Fruit fly (Drosophila melanogaster) whole organism, wandering third instar larva: ENCODE measurements around the gene CG33543.
A peak's percentile ranks its signal among the peaks of the same experiment; 100 is the strongest.

ENCODE experiments used
- Abd-B ChIP-seq: fragments of >200 bp; optimal IDR thresholded peaks from 2 replicates; lab custom pipeline; 2017; ENCODE audit warnings: missing biosample characterization, missing genetic modification characterization
- CG32264 ChIP-seq: fragments of 200-800 bp; sonication (Bioruptor generic); optimal IDR thresholded peaks from 2 replicates; lab custom pipeline; 2016; ENCODE audit warnings: missing biosample characterization, missing genetic modification characterization
- CG9705 ChIP-seq: fragments of 200-800 bp; sonication (Bioruptor generic); optimal IDR thresholded peaks from 2 replicates; lab custom pipeline; 2018; ENCODE audit warnings: missing biosample characterization, mild to moderate bottlenecking, missing genetic modification characterization
- CrebA ChIP-seq: fragments of 200-800 bp; sonication (Bioruptor generic); optimal IDR thresholded peaks from 2 replicates; lab custom pipeline; 2016; ENCODE audit warnings: missing biosample characterization, mild to moderate bottlenecking, missing genetic modification characterization, borderline replicate concordance
- Dfd ChIP-seq: fragments of >200 bp; optimal IDR thresholded peaks from 2 replicates; lab custom pipeline; 2017; ENCODE audit warnings: missing biosample characterization, missing genetic modification characterization
- Dif ChIP-seq: fragments of 200-275, 200-300 bp; sonication (Bioruptor generic); optimal IDR thresholded peaks from 2 replicates; lab custom pipeline; 2018; ENCODE audit warnings: missing biosample characterization, missing genetic modification characterization; ENCODE audit not compliant: partially characterized antibody
- GATAd ChIP-seq: sonication (Bioruptor generic); optimal IDR thresholded peaks from 2 replicates; lab custom pipeline; 2016; ENCODE audit warnings: missing biosample characterization, missing genetic modification characterization
- HLH106 ChIP-seq: fragments of 200-800 bp; optimal IDR thresholded peaks from 3 replicates; lab custom pipeline; 2019; ENCODE audit warnings: missing biosample characterization, mild to moderate bottlenecking, missing genetic modification characterization, moderate library complexity
- Hnf4 ChIP-seq: fragments of 200-800 bp; sonication (Bioruptor generic); optimal IDR thresholded peaks from 2 replicates; lab custom pipeline; 2016; ENCODE audit warnings: missing biosample characterization, mild to moderate bottlenecking, missing genetic modification characterization
- Hr78 ChIP-seq: fragments of >200 bp; optimal IDR thresholded peaks from 2 replicates; lab custom pipeline; 2017; ENCODE audit warnings: missing biosample characterization, missing genetic modification characterization
- Hr83 ChIP-seq: fragments of 200-300 bp; sonication (Bioruptor generic); optimal IDR thresholded peaks from 2 replicates; lab custom pipeline; 2016; ENCODE audit warnings: missing biosample characterization, mild to moderate bottlenecking, missing genetic modification characterization, moderate library complexity; ENCODE audit not compliant: poor library complexity, severe bottlenecking
- Jra ChIP-seq: sonication (Bioruptor generic); optimal IDR thresholded peaks from 2 replicates; lab custom pipeline; 2016; ENCODE audit warnings: missing biosample characterization, missing genetic modification characterization
- Mio ChIP-seq: sonication (Bioruptor generic); optimal IDR thresholded peaks from 2 replicates; lab custom pipeline; 2016; ENCODE audit warnings: missing biosample characterization, missing genetic modification characterization
- Myc ChIP-seq: fragments of >200 bp; optimal IDR thresholded peaks from 2 replicates; lab custom pipeline; 2017
- N ChIP-seq: fragments of >200 bp; optimal IDR thresholded peaks from 2 replicates; lab custom pipeline; 2018; ENCODE audit warnings: missing biosample characterization, missing external identifiers, missing genetic modification characterization
- OdsH ChIP-seq: fragments of 200-800 bp; sonication (Bioruptor generic); optimal IDR thresholded peaks from 2 replicates; lab custom pipeline; 2016; ENCODE audit warnings: missing biosample characterization, mild to moderate bottlenecking, missing genetic modification characterization
- Rel ChIP-seq, 2 experiments: fragments of 200-800 bp; sonication (Bioruptor generic) in 1 of 2; optimal IDR thresholded peaks; 2 replicates in 1 of 2; 3 replicates in 1 of 2; lab custom pipeline; 2016 to 2019; ENCODE audit warnings: mild to moderate bottlenecking in 2 of 2, missing biosample characterization in 2 of 2, missing genetic modification characterization in 2 of 2, moderate library complexity in 1 of 2
- Sp1 ChIP-seq: fragments of 200-800 bp; sonication (Bioruptor generic); optimal IDR thresholded peaks from 3 replicates; lab custom pipeline; 2019; ENCODE audit warnings: missing biosample characterization, mild to moderate bottlenecking, missing genetic modification characterization, moderate library complexity
- Vsx2 ChIP-seq: fragments of 200-300, 225-300 bp; sonication (Bioruptor generic); optimal IDR thresholded peaks from 2 replicates; lab custom pipeline; 2018; ENCODE audit warnings: missing biosample characterization, missing genetic modification characterization; ENCODE audit not compliant: partially characterized antibody
- br ChIP-seq: fragments of 200-800 bp; sonication (Bioruptor generic); optimal IDR thresholded peaks from 2 replicates; lab custom pipeline; 2016; ENCODE audit warnings: missing biosample characterization, missing genetic modification characterization
- brk ChIP-seq: fragments of 200-800 bp; sonication (Bioruptor generic); optimal IDR thresholded peaks from 2 replicates; lab custom pipeline; 2016; ENCODE audit warnings: missing biosample characterization, mild to moderate bottlenecking, missing genetic modification characterization
- dl ChIP-seq, 2 experiments: fragments of 175-275, 200-275 bp in 1 of 2; fragments of 200-275 bp in 1 of 2; sonication (Bioruptor generic); optimal IDR thresholded peaks; lab custom pipeline; 2018; ENCODE audit warnings: mild to moderate bottlenecking in 2 of 2, missing biosample characterization in 2 of 2, missing genetic modification characterization in 2 of 2, moderate library complexity in 2 of 2; ENCODE audit not compliant: partially characterized antibody in 2 of 2, insufficient read depth in 1 of 2
- dmrt93B ChIP-seq: fragments of 200-800 bp; sonication (Bioruptor generic); optimal IDR thresholded peaks from 2 replicates; lab custom pipeline; 2018; ENCODE audit warnings: missing biosample characterization, mild to moderate bottlenecking, missing genetic modification characterization
- dsf ChIP-seq: sonication (Bioruptor generic); optimal IDR thresholded peaks from 2 replicates; lab custom pipeline; 2016; ENCODE audit warnings: missing biosample characterization, missing genetic modification characterization, borderline replicate concordance
- ey ChIP-seq: fragments of 200-800 bp; sonication (Bioruptor generic); optimal IDR thresholded peaks from 2 replicates; lab custom pipeline; 2016; ENCODE audit warnings: missing biosample characterization, missing genetic modification characterization
- foxo ChIP-seq, 2 experiments: fragments of 200-800 bp; sonication (Bioruptor generic); optimal IDR thresholded peaks; 2 replicates in 1 of 2; 3 replicates in 1 of 2; lab custom pipeline; 2016 to 2017; ENCODE audit warnings: missing biosample characterization in 2 of 2, missing genetic modification characterization in 2 of 2
- fru ChIP-seq: fragments of 200-800 bp; sonication (Bioruptor generic); optimal IDR thresholded peaks from 3 replicates; lab custom pipeline; 2016; ENCODE audit warnings: missing biosample characterization, mild to moderate bottlenecking, missing genetic modification characterization
- h ChIP-seq: fragments of 200-800 bp; sonication (Bioruptor generic); optimal IDR thresholded peaks from 3 replicates; lab custom pipeline; 2016; ENCODE audit warnings: missing biosample characterization, mild to moderate bottlenecking, missing genetic modification characterization
- jim ChIP-seq: fragments of 175-275, 200-325 bp; sonication (Bioruptor generic); optimal IDR thresholded peaks from 2 replicates; lab custom pipeline; 2016; ENCODE audit warnings: missing biosample characterization, mild to moderate bottlenecking, missing genetic modification characterization
- lola ChIP-seq: fragments of >200 bp; optimal IDR thresholded peaks from 2 replicates; lab custom pipeline; 2017; ENCODE audit warnings: missing biosample characterization, missing genetic modification characterization
- pan ChIP-seq: fragments of >200 bp; optimal IDR thresholded peaks from 2 replicates; lab custom pipeline; 2017
- psq ChIP-seq: fragments of 200-800 bp; sonication (Bioruptor generic); optimal IDR thresholded peaks from 3 replicates; lab custom pipeline; 2017; ENCODE audit warnings: missing biosample characterization, mild to moderate bottlenecking, missing genetic modification characterization, moderate library complexity
- rgr ChIP-seq: fragments of 200-800 bp; sonication (Bioruptor generic); optimal IDR thresholded peaks from 3 replicates; lab custom pipeline; 2016; ENCODE audit warnings: missing biosample characterization, mild to moderate bottlenecking, missing genetic modification characterization
- sage ChIP-seq: fragments of 200-800 bp; sonication (Bioruptor generic); optimal IDR thresholded peaks from 2 replicates; lab custom pipeline; 2016; ENCODE audit warnings: missing biosample characterization, mild to moderate bottlenecking, missing genetic modification characterization
- sv ChIP-seq: fragments of 200-800 bp; sonication (Bioruptor generic); optimal IDR thresholded peaks from 3 replicates; lab custom pipeline; 2016; ENCODE audit warnings: missing biosample characterization, missing genetic modification characterization
- tai ChIP-seq: sonication (Bioruptor generic); optimal IDR thresholded peaks from 2 replicates; lab custom pipeline; 2016; ENCODE audit warnings: missing biosample characterization, missing genetic modification characterization
- usp ChIP-seq: fragments of >200 bp; optimal IDR thresholded peaks from 2 replicates; lab custom pipeline; 2017; ENCODE audit warnings: missing biosample characterization, missing genetic modification characterization
- woc ChIP-seq: sonication (Bioruptor generic); optimal IDR thresholded peaks from 2 replicates; lab custom pipeline; 2016; ENCODE audit warnings: missing biosample characterization, mild to moderate bottlenecking, missing genetic modification characterization

Gene CG33543

dm6 chr2L:1988192-1988561, 17.9 kb downstream of the CG33543 start, which contains the start of gene Npc2a:
Npc2a (plus strand) TSS chr2L:1988290.
- no peak for TF ChIP-seq psq
- TF ChIP-seq Mio (GFP tag; lab: Kevin White, UChicago): no peak
- no peak for TF ChIP-seq Dfd (GFP tag; lab: Kevin White, UChicago)
- peak; percentile 4 for TF ChIP-seq Dif (GFP tag; lab: Kevin White, UChicago)
- no peak for TF ChIP-seq GATAd (GFP tag; lab: Kevin White, UChicago)
- TF ChIP-seq dl (GFP tag; optimal IDR thresholded peaks at IDR 0.05; lab: Kevin White, UChicago; ENCODE audit: insufficient read depth in 1 of 2, partially characterized antibody in 2 of 2): peak; percentile 11 to 29
- no peak for TF ChIP-seq jim
- TF ChIP-seq HLH106 (tag; lab: Kevin White, UChicago): no peak
- no peak for TF ChIP-seq lola
- TF ChIP-seq brk: no peak
- TF ChIP-seq fru (GFP tag; lab: Kevin White, UChicago): no peak

- peak; percentile 17 for TF ChIP-seq HLH106 (tag; lab: Kevin White, UChicago)
- TF ChIP-seq Dif (GFP tag; lab: Kevin White, UChicago): peak; percentile 14
- TF ChIP-seq Mio (GFP tag; lab: Kevin White, UChicago): no peak
- no peak for TF ChIP-seq rgr
- TF ChIP-seq CrebA (GFP tag; lab: Kevin White, UChicago): no peak
- TF ChIP-seq Rel (GFP tag; optimal IDR thresholded peaks at IDR 0.05; lab: Kevin White, UChicago): no peak
- TF ChIP-seq Rel (tag; optimal IDR thresholded peaks at IDR 0.05; lab: Kevin White, UChicago): peak; percentile 26
- no peak for TF ChIP-seq usp (GFP tag; lab: Kevin White, UChicago)
- TF ChIP-seq Hnf4 (GFP tag; lab: Kevin White, UChicago): no peak
- no peak for TF ChIP-seq dmrt93B
- TF ChIP-seq Sp1 (GFP tag; lab: Kevin White, UChicago): no peak
- no peak for TF ChIP-seq jim
- TF ChIP-seq foxo (GFP tag; optimal IDR thresholded peaks at IDR 0.05; lab: Kevin White, UChicago): peak in 1 of 2 experiments; percentile 35
- TF ChIP-seq h: no peak
- no peak for TF ChIP-seq Vsx2 (GFP tag; lab: Kevin White, UChicago)
- no peak for TF ChIP-seq Jra (GFP tag; lab: Kevin White, UChicago)
- TF ChIP-seq pan (lab: Kevin White, UChicago): no peak
- TF ChIP-seq Hr83 (GFP tag; lab: Kevin White, UChicago): peak; percentile 53
- TF ChIP-seq psq: peak; percentile 26
- no peak for TF ChIP-seq lola
- peak; percentile 34 for TF ChIP-seq OdsH (GFP tag; lab: Kevin White, UChicago)
- no peak for TF ChIP-seq Dfd (GFP tag; lab: Kevin White, UChicago)
- peak; percentile 31 for TF ChIP-seq sage (GFP tag; lab: Kevin White, UChicago)
- no peak for TF ChIP-seq Abd-B
- TF ChIP-seq CG32264 (GFP tag; lab: Kevin White, UChicago): no peak
- TF ChIP-seq ey (GFP tag; lab: Kevin White, UChicago): no peak
- TF ChIP-seq CG9705 (GFP tag; lab: Kevin White, UChicago): no peak
- TF ChIP-seq brk: no peak
- no peak for TF ChIP-seq tai (GFP tag; lab: Kevin White, UChicago)
- TF ChIP-seq br (GFP tag; lab: Kevin White, UChicago): no peak
- TF ChIP-seq fru (GFP tag; lab: Kevin White, UChicago): peak; percentile 27
- no peak for TF ChIP-seq dl (GFP tag; optimal IDR thresholded peaks at IDR 0.05; lab: Kevin White, UChicago; ENCODE audit: insufficient read depth in 1 of 2, partially characterized antibody in 2 of 2)
- TF ChIP-seq Myc: peak; percentile 94
- peak; percentile 9 for TF ChIP-seq GATAd (GFP tag; lab: Kevin White, UChicago)
- TF ChIP-seq woc (GFP tag; lab: Kevin White, UChicago): peak; percentile 65
- TF ChIP-seq sv (GFP tag; lab: Kevin White, UChicago): no peak
- TF ChIP-seq dsf (GFP tag; lab: Kevin White, UChicago): no peak
- TF ChIP-seq Hr78 (GFP tag; lab: Kevin White, UChicago): no peak
- TF ChIP-seq N: no peak
- TF ChIP-seq, all 38 proteins: peak for 12
Measured at dm6 chr2L:1987434-1988191, 18.5 kb downstream of the CG33543 start, which contains the start of gene Got2. Got2 (minus strand) TSS chr2L:1987758.
